Worm (Caenorhabditis elegans) whole organism, early embryonic: ENCODE measurements around the gene F15H10.7.

Experiments
- B0310.2 ChIP-seq: sonication (generic microtip); optimal IDR thresholded peaks from 2 replicates; lab custom pipeline; 2016; ENCODE audit warnings: mild to moderate bottlenecking, missing genetic modification characterization, missing compliant biosample characterization
- F13C5.2 ChIP-seq: sonication (generic microtip); optimal IDR thresholded peaks from 2 replicates; lab custom pipeline; 2017; ENCODE audit warnings: mild to moderate bottlenecking, missing genetic modification characterization, inconsistent platforms, missing compliant biosample characterization
- aly-1 ChIP-seq: sonication (generic microtip); optimal IDR thresholded peaks from 2 replicates; lab custom pipeline; 2016; ENCODE audit warnings: missing genetic modification characterization, missing compliant biosample characterization
- ama-1 ChIP-seq: fragments of 150-350 bp; optimal IDR thresholded peaks from 2 replicates; lab custom pipeline; 2014
- ceh-13 ChIP-seq: fragments of 200-800 bp; sonication (Bioruptor generic); optimal IDR thresholded peaks from 2 replicates; lab custom pipeline; 2018; ENCODE audit warnings: mild to moderate bottlenecking, missing genetic modification characterization, missing compliant biosample characterization
- ceh-36 ChIP-seq: sonication (generic microtip); optimal IDR thresholded peaks from 2 replicates; lab custom pipeline; 2016; ENCODE audit warnings: missing genetic modification characterization, inconsistent platforms, missing compliant biosample characterization
- ets-7 ChIP-seq: sonication (generic microtip); optimal IDR thresholded peaks from 2 replicates; lab custom pipeline; 2016; ENCODE audit warnings: missing genotype, missing genetic modification characterization, missing compliant biosample characterization
- flt-1 ChIP-seq: fragments of 200-800 bp; sonication (Bioruptor generic); IDR thresholded peaks from 2 replicates; pipeline ENCODE4 v1.3.6; 2022; ENCODE audit warnings: missing genetic modification characterization, missing compliant biosample characterization
- hmbx-1 ChIP-seq: sonication (generic microtip); optimal IDR thresholded peaks from 2 replicates; lab custom pipeline; 2016; ENCODE audit warnings: mild to moderate bottlenecking, missing genetic modification characterization, missing compliant biosample characterization
- hmg-4 ChIP-seq: fragments of 200-800 bp; sonication (Bioruptor generic); optimal IDR thresholded peaks from 2 replicates; lab custom pipeline; 2018; ENCODE audit warnings: mild to moderate bottlenecking, missing genetic modification characterization, missing compliant biosample characterization
- hnd-1 ChIP-seq: sonication (generic microtip); optimal IDR thresholded peaks from 2 replicates; lab custom pipeline; 2016; ENCODE audit warnings: missing genetic modification characterization, missing compliant biosample characterization
- pes-1 ChIP-seq: fragments of 200-800 bp; sonication (Bioruptor generic); IDR thresholded peaks from 2 replicates; pipeline ENCODE4 v1.3.6; 2022; ENCODE audit warnings: missing genetic modification reagents, missing genetic modification characterization, missing compliant biosample characterization
- scrt-1 ChIP-seq: fragments of 200-800 bp; sonication (Bioruptor generic); IDR thresholded peaks from 2 replicates; pipeline ENCODE4 v1.3.6; 2022; ENCODE audit warnings: missing genetic modification characterization, missing compliant biosample characterization
- sea-1 ChIP-seq: fragments of 200-800 bp; sonication (Bioruptor generic); conservative IDR thresholded peaks from 2 replicates; pipeline ENCODE4 v1.3.6; 2022; ENCODE audit warnings: missing genetic modification characterization, missing compliant biosample characterization
- tbx-11 ChIP-seq: fragments of 200-800 bp; sonication (Bioruptor generic); IDR thresholded peaks from 2 replicates; pipeline ENCODE4 v1.3.6; 2022; ENCODE audit warnings: missing genetic modification characterization, missing compliant biosample characterization
- tbx-37 ChIP-seq: fragments of 200-800 bp; sonication (Bioruptor generic); conservative IDR thresholded peaks from 2 replicates; pipeline ENCODE4 v1.3.6; 2022; ENCODE audit warnings: missing genetic modification reagents, missing genetic modification characterization, missing compliant biosample characterization
- tra-4 ChIP-seq: sonication (generic microtip); optimal IDR thresholded peaks from 2 replicates; lab custom pipeline; 2017; ENCODE audit warnings: missing genetic modification characterization, missing compliant biosample characterization

Gene F15H10.7

DNA sequence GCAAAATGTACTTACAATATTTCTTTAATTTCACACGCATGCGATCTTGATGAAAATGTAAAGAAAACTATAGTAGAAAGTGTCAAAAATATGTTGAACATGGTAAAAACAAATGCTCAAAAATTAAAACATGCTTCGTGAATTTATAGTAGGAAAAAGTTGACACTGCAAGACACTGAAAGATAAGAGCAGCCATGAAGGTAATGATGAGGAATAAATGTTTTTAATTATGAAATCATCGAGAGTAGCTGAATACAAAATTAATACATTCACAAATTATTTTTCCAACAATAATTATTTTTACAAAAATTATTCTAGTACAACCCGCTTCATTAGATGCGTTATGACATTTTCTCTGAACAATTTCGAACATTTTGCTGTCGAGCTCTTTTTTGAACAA, 10.7 kb upstream of the F15H10.7 start, which contains the start of gene F15H10.10:
Gene F15H10.10, minus strand, starts transcription at position 101 of the 400 bp plus-strand sequence.
- no peak for TF ChIP-seq hnd-1
- no peak for TF ChIP-seq F13C5.2 (tag; lab: Kevin White, UChicago)
- TF ChIP-seq B0310.2, result no peak
- no peak for TF ChIP-seq aly-1 (tag; lab: Kevin White, UChicago)
- no peak for TF ChIP-seq ceh-13 (GFP tag; lab: Kevin White, UChicago)
- TF ChIP-seq ama-1 (lab: Kevin White, UChicago), result no peak
- no peak for TF ChIP-seq ets-7 (tag; lab: Kevin White, UChicago)
- TF ChIP-seq ceh-36 (tag; lab: Kevin White, UChicago), result no peak
- no peak for TF ChIP-seq sea-1
- TF ChIP-seq tbx-11 (GFP tag; lab: Robert Waterston, UW), result no peak
- no peak for TF ChIP-seq flt-1 (GFP tag; lab: Robert Waterston, UW)
- no peak for TF ChIP-seq pes-1
- TF ChIP-seq tra-4, result no peak
- no peak for TF ChIP-seq scrt-1 (GFP tag; lab: Robert Waterston, UW)
- no peak for TF ChIP-seq hmbx-1 (tag; lab: Kevin White, UChicago)

DNA sequence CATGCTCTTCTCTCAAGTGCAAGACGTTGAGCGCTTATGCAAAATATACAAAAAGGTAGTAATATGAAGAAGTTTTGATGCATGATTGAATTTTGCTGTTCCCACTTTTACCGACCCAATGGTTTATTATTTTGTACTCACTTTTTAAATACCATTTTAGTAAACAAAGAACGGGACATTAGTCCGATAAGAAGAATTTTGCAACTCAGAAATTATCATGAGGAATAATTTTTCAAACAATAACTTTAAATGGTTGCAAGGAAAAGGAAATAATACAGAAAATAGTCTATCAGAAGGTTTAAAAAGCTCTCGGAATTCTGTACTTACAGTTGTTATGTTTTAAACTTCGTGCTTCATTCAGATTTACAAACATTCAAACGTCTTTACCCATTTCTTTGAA, 8.4 kb upstream of the F15H10.7 start, which contains the start of gene F15H10.9:
Gene F15H10.9, minus strand, starts transcription at position 101 of the 400 bp plus-strand sequence.
- TF ChIP-seq hmg-4 (no peak), pes-1 (no peak), ceh-13 (GFP tag; lab: Kevin White, UChicago) (no peak), tbx-37 (GFP tag; lab: Robert Waterston, UW) (no peak), hnd-1 (no peak), B0310.2 (no peak), tra-4 (no peak), scrt-1 (GFP tag; lab: Robert Waterston, UW) (no peak), tbx-11 (GFP tag; lab: Robert Waterston, UW) (no peak)

DNA sequence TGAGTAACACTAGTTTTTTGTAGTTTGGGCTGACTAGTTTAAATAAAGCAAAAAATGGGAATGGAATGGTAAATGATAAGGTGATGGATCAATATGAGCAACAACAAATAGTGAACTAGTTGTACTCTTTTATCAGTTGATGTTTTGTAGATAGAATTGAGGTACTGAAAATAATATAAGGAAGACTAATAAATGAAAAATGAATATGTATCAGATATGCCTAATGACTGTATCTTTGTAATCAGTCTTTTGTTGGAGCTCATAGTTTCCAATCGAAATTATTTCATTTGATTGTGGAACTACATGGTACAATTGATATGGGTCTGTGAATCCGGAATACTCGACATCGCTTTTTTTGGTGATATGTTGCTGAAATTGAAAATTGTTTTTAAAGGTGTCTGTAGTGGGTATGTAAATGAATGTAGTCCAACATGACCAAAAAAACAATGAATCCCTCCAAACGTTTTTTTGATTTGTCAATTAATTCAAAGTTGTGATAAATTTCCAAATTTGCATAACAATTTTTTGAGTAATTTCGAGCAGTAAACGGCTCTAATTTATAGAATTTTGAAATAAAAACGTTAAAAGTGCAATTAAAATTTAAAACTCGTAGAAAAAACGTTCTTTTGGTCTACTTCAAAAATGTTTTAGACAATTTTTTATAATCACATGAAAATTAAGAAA, 4.0 kb upstream of the F15H10.7 start, which contains the start of gene F15H10.12:
Gene F15H10.12, minus strand, starts transcription at position 51 of the 684 bp plus-strand sequence.
- TF ChIP-seq scrt-1 (GFP tag; lab: Robert Waterston, UW) (no peak), flt-1 (GFP tag; lab: Robert Waterston, UW) (no peak)

DNA sequence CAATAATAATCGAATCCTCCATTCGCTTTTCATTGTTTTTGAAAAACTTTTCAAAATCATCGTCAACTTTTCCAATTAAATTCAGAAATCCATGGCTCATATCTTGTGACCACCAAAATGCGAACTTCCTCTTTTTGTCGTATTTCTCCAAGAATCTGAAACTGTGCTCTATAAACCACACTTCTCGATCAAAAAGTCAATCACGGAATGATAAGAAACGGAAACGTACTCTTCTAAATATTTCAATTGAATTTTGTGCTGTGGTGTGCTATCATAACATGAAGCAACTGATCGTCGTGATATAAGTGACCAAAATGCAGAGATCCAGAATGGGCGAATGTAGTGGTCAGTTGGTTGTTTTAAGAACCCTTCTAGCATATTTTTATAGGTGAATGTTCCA, 1.5 kb downstream of the F15H10.7 start:
- TF ChIP-seq B0310.2, result no peak
- TF ChIP-seq tbx-37 (GFP tag; lab: Robert Waterston, UW), result no peak
- no peak for TF ChIP-seq ceh-13 (GFP tag; lab: Kevin White, UChicago)
- no peak for TF ChIP-seq flt-1 (GFP tag; lab: Robert Waterston, UW)
- no peak for TF ChIP-seq ceh-36 (tag; lab: Kevin White, UChicago)
- TF ChIP-seq aly-1 (tag; lab: Kevin White, UChicago), result no peak
- TF ChIP-seq tra-4, result no peak
- TF ChIP-seq hmg-4, result no peak
- no peak for TF ChIP-seq hmbx-1 (tag; lab: Kevin White, UChicago)
- no peak for TF ChIP-seq sea-1
- no peak for TF ChIP-seq pes-1
- no peak for TF ChIP-seq scrt-1 (GFP tag; lab: Robert Waterston, UW)
- no peak for TF ChIP-seq hnd-1
- no peak for TF ChIP-seq ama-1 (lab: Kevin White, UChicago)
- no peak for TF ChIP-seq F13C5.2 (tag; lab: Kevin White, UChicago)
- no peak for TF ChIP-seq ets-7 (tag; lab: Kevin White, UChicago)

DNA sequence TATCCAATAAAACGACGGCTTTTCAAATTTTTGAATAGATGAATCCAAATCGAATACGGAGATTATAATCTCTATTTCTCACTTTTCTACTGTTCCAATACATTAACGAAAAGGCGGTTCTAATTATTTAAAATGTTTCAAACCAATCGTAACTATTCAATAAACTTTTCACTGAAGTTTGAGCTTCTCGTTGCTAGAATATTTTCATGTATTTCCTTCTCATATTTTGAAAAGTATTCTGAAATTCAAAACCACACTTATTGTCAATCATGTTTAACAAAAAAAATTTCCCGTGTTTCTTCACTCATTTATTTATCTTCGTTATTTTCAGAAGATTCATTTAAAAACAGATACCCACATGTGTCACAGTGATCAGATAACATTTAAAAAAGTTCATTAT, 3.4 kb downstream of the F15H10.7 start, which contains the start of gene F15H10.8:
Gene F15H10.8, minus strand, starts transcription at position 101 of the 400 bp plus-strand sequence.
- TF ChIP-seq B0310.2 (no peak), ama-1 (lab: Kevin White, UChicago) (no peak), flt-1 (GFP tag; lab: Robert Waterston, UW) (no peak), sea-1 (no peak), pes-1 (no peak), F13C5.2 (tag; lab: Kevin White, UChicago) (no peak), hnd-1 (no peak), tbx-37 (GFP tag; lab: Robert Waterston, UW) (no peak), hmbx-1 (tag; lab: Kevin White, UChicago) (no peak)

DNA sequence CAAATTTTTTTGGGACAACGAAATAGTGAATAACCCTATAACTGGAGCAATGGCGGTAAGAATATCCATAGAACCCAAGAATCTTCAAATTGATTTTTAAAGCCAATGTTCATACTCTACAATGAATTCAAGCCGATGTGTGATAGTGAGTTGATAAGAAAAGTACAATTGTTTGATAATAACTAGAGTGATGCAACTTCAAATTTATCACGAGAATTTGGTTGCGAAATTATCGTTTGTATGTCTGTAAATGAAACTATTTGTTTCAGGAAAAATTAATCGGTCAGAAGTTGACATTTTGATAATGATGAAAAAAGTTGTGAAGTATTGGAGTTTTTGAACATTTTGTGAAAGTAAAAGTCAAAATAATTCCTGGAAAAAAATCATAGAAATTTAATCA, 6.9 kb downstream of the F15H10.7 start:
- TF ChIP-seq hnd-1 (no peak), ceh-13 (GFP tag; lab: Kevin White, UChicago) (no peak), sea-1 (no peak), tbx-37 (GFP tag; lab: Robert Waterston, UW) (no peak), aly-1 (tag; lab: Kevin White, UChicago) (no peak), flt-1 (GFP tag; lab: Robert Waterston, UW) (no peak), B0310.2 (no peak), tra-4 (no peak), hmg-4 (no peak), scrt-1 (GFP tag; lab: Robert Waterston, UW) (no peak), ama-1 (lab: Kevin White, UChicago) (no peak), hmbx-1 (tag; lab: Kevin White, UChicago) (no peak), tbx-11 (GFP tag; lab: Robert Waterston, UW) (no peak), ceh-36 (tag; lab: Kevin White, UChicago) (no peak)

DNA sequence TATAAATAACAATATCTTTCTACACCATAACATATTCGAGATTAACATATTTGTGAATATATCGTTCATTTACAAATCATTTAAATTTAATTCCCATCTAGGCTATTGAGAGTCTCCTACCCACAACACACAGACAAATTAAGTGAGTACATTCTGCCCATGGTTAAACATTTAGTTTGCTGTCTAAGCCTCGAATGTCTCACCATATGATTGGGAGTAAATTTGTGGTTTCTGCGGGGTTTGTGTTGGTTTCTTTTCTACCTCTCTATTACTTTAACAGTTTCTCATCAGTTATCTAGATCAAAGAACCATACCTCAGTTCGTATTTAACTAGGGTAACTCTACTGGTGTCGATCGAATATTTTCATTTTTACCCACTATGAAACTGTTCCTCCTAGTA, 7.8 kb downstream of the F15H10.7 start, which contains the start of gene ugt-2:
Gene ugt-2, plus strand, starts transcription at position 371 of the 400 bp plus-strand sequence.
- TF ChIP-seq ceh-36 (tag; lab: Kevin White, UChicago) (no peak), ama-1 (lab: Kevin White, UChicago) (no peak), aly-1 (tag; lab: Kevin White, UChicago) (no peak), sea-1 (no peak), scrt-1 (GFP tag; lab: Robert Waterston, UW) (no peak), tbx-11 (GFP tag; lab: Robert Waterston, UW) (no peak), tbx-37 (GFP tag; lab: Robert Waterston, UW) (no peak), flt-1 (GFP tag; lab: Robert Waterston, UW) (no peak), hmg-4 (no peak), B0310.2 (no peak), ceh-13 (GFP tag; lab: Kevin White, UChicago) (no peak), hmbx-1 (tag; lab: Kevin White, UChicago) (no peak), F13C5.2 (tag; lab: Kevin White, UChicago) (no peak), pes-1 (no peak), hnd-1 (no peak), ets-7 (tag; lab: Kevin White, UChicago) (no peak), tra-4 (no peak)
